Fruit fly (Drosophila melanogaster) whole organism, wandering third instar larva: Measurements from ENCODE around the gene cac.

ENCODE experiments used
- Abd-B ChIP-seq: fragments of >200 bp; optimal IDR thresholded peaks from 2 replicates; lab custom pipeline; 2017; ENCODE audit warnings: missing biosample characterization, missing genetic modification characterization
- CG32264 ChIP-seq: fragments of 200-800 bp; sonication (Bioruptor generic); optimal IDR thresholded peaks from 2 replicates; lab custom pipeline; 2016; ENCODE audit warnings: missing biosample characterization, missing genetic modification characterization
- CG9705 ChIP-seq: fragments of 200-800 bp; sonication (Bioruptor generic); optimal IDR thresholded peaks from 2 replicates; lab custom pipeline; 2018; ENCODE audit warnings: missing biosample characterization, mild to moderate bottlenecking, missing genetic modification characterization
- Dfd ChIP-seq: fragments of >200 bp; optimal IDR thresholded peaks from 2 replicates; lab custom pipeline; 2017; ENCODE audit warnings: missing biosample characterization, missing genetic modification characterization
- Dif ChIP-seq: fragments of 200-275, 200-300 bp; sonication (Bioruptor generic); optimal IDR thresholded peaks from 2 replicates; lab custom pipeline; 2018; ENCODE audit warnings: missing biosample characterization, missing genetic modification characterization; ENCODE audit not compliant: partially characterized antibody
- GATAd ChIP-seq: sonication (Bioruptor generic); optimal IDR thresholded peaks from 2 replicates; lab custom pipeline; 2016; ENCODE audit warnings: missing biosample characterization, missing genetic modification characterization
- Hnf4 ChIP-seq: fragments of 200-800 bp; sonication (Bioruptor generic); optimal IDR thresholded peaks from 2 replicates; lab custom pipeline; 2016; ENCODE audit warnings: missing biosample characterization, mild to moderate bottlenecking, missing genetic modification characterization
- Hr83 ChIP-seq: fragments of 200-300 bp; sonication (Bioruptor generic); optimal IDR thresholded peaks from 2 replicates; lab custom pipeline; 2016; ENCODE audit warnings: missing biosample characterization, mild to moderate bottlenecking, missing genetic modification characterization, moderate library complexity; ENCODE audit not compliant: poor library complexity, severe bottlenecking
- Jra ChIP-seq: sonication (Bioruptor generic); optimal IDR thresholded peaks from 2 replicates; lab custom pipeline; 2016; ENCODE audit warnings: missing biosample characterization, missing genetic modification characterization
- Mio ChIP-seq: sonication (Bioruptor generic); optimal IDR thresholded peaks from 2 replicates; lab custom pipeline; 2016; ENCODE audit warnings: missing biosample characterization, missing genetic modification characterization
- Myc ChIP-seq: fragments of >200 bp; optimal IDR thresholded peaks from 2 replicates; lab custom pipeline; 2017
- OdsH ChIP-seq: fragments of 200-800 bp; sonication (Bioruptor generic); optimal IDR thresholded peaks from 2 replicates; lab custom pipeline; 2016; ENCODE audit warnings: missing biosample characterization, mild to moderate bottlenecking, missing genetic modification characterization
- Rel ChIP-seq, 2 experiments: fragments of 200-800 bp; sonication (Bioruptor generic) in 1 of 2; optimal IDR thresholded peaks; 2 replicates in 1 of 2; 3 replicates in 1 of 2; lab custom pipeline; 2016 to 2019; ENCODE audit warnings: mild to moderate bottlenecking in 2 of 2, missing biosample characterization in 2 of 2, missing genetic modification characterization in 2 of 2, moderate library complexity in 1 of 2
- Sp1 ChIP-seq: fragments of 200-800 bp; sonication (Bioruptor generic); optimal IDR thresholded peaks from 3 replicates; lab custom pipeline; 2019; ENCODE audit warnings: missing biosample characterization, mild to moderate bottlenecking, missing genetic modification characterization, moderate library complexity
- Vsx2 ChIP-seq: fragments of 200-300, 225-300 bp; sonication (Bioruptor generic); optimal IDR thresholded peaks from 2 replicates; lab custom pipeline; 2018; ENCODE audit warnings: missing biosample characterization, missing genetic modification characterization; ENCODE audit not compliant: partially characterized antibody
- br ChIP-seq: fragments of 200-800 bp; sonication (Bioruptor generic); optimal IDR thresholded peaks from 2 replicates; lab custom pipeline; 2016; ENCODE audit warnings: missing biosample characterization, missing genetic modification characterization
- brk ChIP-seq: fragments of 200-800 bp; sonication (Bioruptor generic); optimal IDR thresholded peaks from 2 replicates; lab custom pipeline; 2016; ENCODE audit warnings: missing biosample characterization, mild to moderate bottlenecking, missing genetic modification characterization
- dl ChIP-seq, 2 experiments: fragments of 175-275, 200-275 bp in 1 of 2; fragments of 200-275 bp in 1 of 2; sonication (Bioruptor generic); optimal IDR thresholded peaks; lab custom pipeline; 2018; ENCODE audit warnings: mild to moderate bottlenecking in 2 of 2, missing biosample characterization in 2 of 2, missing genetic modification characterization in 2 of 2, moderate library complexity in 2 of 2; ENCODE audit not compliant: partially characterized antibody in 2 of 2, insufficient read depth in 1 of 2
- dmrt93B ChIP-seq: fragments of 200-800 bp; sonication (Bioruptor generic); optimal IDR thresholded peaks from 2 replicates; lab custom pipeline; 2018; ENCODE audit warnings: missing biosample characterization, mild to moderate bottlenecking, missing genetic modification characterization
- dsf ChIP-seq: sonication (Bioruptor generic); optimal IDR thresholded peaks from 2 replicates; lab custom pipeline; 2016; ENCODE audit warnings: missing biosample characterization, missing genetic modification characterization, borderline replicate concordance
- ey ChIP-seq: fragments of 200-800 bp; sonication (Bioruptor generic); optimal IDR thresholded peaks from 2 replicates; lab custom pipeline; 2016; ENCODE audit warnings: missing biosample characterization, missing genetic modification characterization
- foxo ChIP-seq, 2 experiments: fragments of 200-800 bp; sonication (Bioruptor generic); optimal IDR thresholded peaks; 2 replicates in 1 of 2; 3 replicates in 1 of 2; lab custom pipeline; 2016 to 2017; ENCODE audit warnings: missing biosample characterization in 2 of 2, missing genetic modification characterization in 2 of 2
- fru ChIP-seq: fragments of 200-800 bp; sonication (Bioruptor generic); optimal IDR thresholded peaks from 3 replicates; lab custom pipeline; 2016; ENCODE audit warnings: missing biosample characterization, mild to moderate bottlenecking, missing genetic modification characterization
- h ChIP-seq: fragments of 200-800 bp; sonication (Bioruptor generic); optimal IDR thresholded peaks from 3 replicates; lab custom pipeline; 2016; ENCODE audit warnings: missing biosample characterization, mild to moderate bottlenecking, missing genetic modification characterization
- jim ChIP-seq: fragments of 175-275, 200-325 bp; sonication (Bioruptor generic); optimal IDR thresholded peaks from 2 replicates; lab custom pipeline; 2016; ENCODE audit warnings: missing biosample characterization, mild to moderate bottlenecking, missing genetic modification characterization
- lola ChIP-seq: fragments of >200 bp; optimal IDR thresholded peaks from 2 replicates; lab custom pipeline; 2017; ENCODE audit warnings: missing biosample characterization, missing genetic modification characterization
- pan ChIP-seq: fragments of >200 bp; optimal IDR thresholded peaks from 2 replicates; lab custom pipeline; 2017
- psq ChIP-seq: fragments of 200-800 bp; sonication (Bioruptor generic); optimal IDR thresholded peaks from 3 replicates; lab custom pipeline; 2017; ENCODE audit warnings: missing biosample characterization, mild to moderate bottlenecking, missing genetic modification characterization, moderate library complexity
- rgr ChIP-seq: fragments of 200-800 bp; sonication (Bioruptor generic); optimal IDR thresholded peaks from 3 replicates; lab custom pipeline; 2016; ENCODE audit warnings: missing biosample characterization, mild to moderate bottlenecking, missing genetic modification characterization
- sage ChIP-seq: fragments of 200-800 bp; sonication (Bioruptor generic); optimal IDR thresholded peaks from 2 replicates; lab custom pipeline; 2016; ENCODE audit warnings: missing biosample characterization, mild to moderate bottlenecking, missing genetic modification characterization
- sv ChIP-seq: fragments of 200-800 bp; sonication (Bioruptor generic); optimal IDR thresholded peaks from 3 replicates; lab custom pipeline; 2016; ENCODE audit warnings: missing biosample characterization, missing genetic modification characterization
- tai ChIP-seq: sonication (Bioruptor generic); optimal IDR thresholded peaks from 2 replicates; lab custom pipeline; 2016; ENCODE audit warnings: missing biosample characterization, missing genetic modification characterization

Gene cac

dm6 chrX:12014131-12014530 is 29.2 kb upstream of the cac start:
- TF ChIP-seq CG32264 (GFP tag; lab: Kevin White, UChicago) (no peak), Jra (GFP tag; lab: Kevin White, UChicago) (peak; percentile 23), Rel (GFP tag; optimal IDR thresholded peaks at IDR 0.05; lab: Kevin White, UChicago) (no peak), Rel (tag; optimal IDR thresholded peaks at IDR 0.05; lab: Kevin White, UChicago) (peak; percentile 46), lola (GFP tag; lab: Kevin White, UChicago) (no peak)
- TF ChIP-seq, all 38 proteins: peak for 2

DNA sequence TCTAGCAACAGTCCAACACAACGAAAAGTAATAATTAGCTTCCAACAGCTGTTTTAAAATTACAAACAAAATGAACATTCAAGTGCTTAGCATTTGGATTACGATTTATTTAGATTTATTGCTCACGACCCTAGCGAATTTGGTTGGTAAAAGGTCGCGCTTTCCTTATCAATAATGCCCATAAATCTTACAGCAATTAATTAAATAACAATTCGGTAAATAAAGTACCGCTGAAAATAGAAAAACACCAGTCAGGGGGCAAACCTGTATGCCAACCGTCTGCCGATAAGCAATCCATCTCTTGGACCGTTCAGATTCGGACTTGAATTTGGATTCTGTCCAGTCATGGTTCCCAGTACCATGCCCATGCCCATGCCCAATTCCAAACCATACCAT is 28.2 kb upstream of the cac start:
- TF ChIP-seq h (GFP tag; lab: Kevin White, UChicago): no peak
- peak; percentile 11 for TF ChIP-seq Myc (lab: Kevin White, UChicago)

dm6 chrX:12012149-12013097 is 27.5 kb upstream of the cac start, which contains the start of the genes CG1492 and regucalcin:
Gene CG1492 (minus strand): TSS chrX:12012211.
Gene regucalcin (plus strand): TSS chrX:12012377.
- TF ChIP-seq Myc (lab: Kevin White, UChicago): peak; percentile 69
- TF ChIP-seq GATAd (GFP tag; lab: Kevin White, UChicago): no peak
- peak; percentile 20 for TF ChIP-seq fru (GFP tag; lab: Kevin White, UChicago)

dm6 chrX:12007593-12007992 is 22.7 kb upstream of the cac start:
- TF ChIP-seq fru (GFP tag; lab: Kevin White, UChicago) (no peak), dl (GFP tag; optimal IDR thresholded peaks at IDR 0.05; lab: Kevin White, UChicago; ENCODE audit: insufficient read depth in 1 of 2, partially characterized antibody in 2 of 2) (peak; percentile 17 to 57), Abd-B (GFP tag; lab: Kevin White, UChicago) (no peak), ey (GFP tag; lab: Kevin White, UChicago) (no peak), tai (no peak), OdsH (GFP tag; lab: Kevin White, UChicago) (no peak), Vsx2 (no peak), Dif (GFP tag; lab: Kevin White, UChicago) (peak; percentile 63)

dm6 chrX:12006678-12007441 is 22.0 kb upstream of the cac start, which contains the start of gene CG1806:
Gene CG1806 (plus strand): TSS chrX:12007176.
- peak; percentile 23 for TF ChIP-seq Sp1 (GFP tag; lab: Kevin White, UChicago)
- peak; percentile 98 for TF ChIP-seq Dif (GFP tag; lab: Kevin White, UChicago)
- no peak for TF ChIP-seq tai
- TF ChIP-seq lola (GFP tag; lab: Kevin White, UChicago): no peak
- no peak for TF ChIP-seq Dfd (GFP tag; lab: Kevin White, UChicago)
- no peak for TF ChIP-seq Mio (GFP tag; lab: Kevin White, UChicago)
- no peak for TF ChIP-seq foxo (GFP tag; optimal IDR thresholded peaks at IDR 0.05; lab: Kevin White, UChicago)
- TF ChIP-seq Myc (lab: Kevin White, UChicago): no peak
- TF ChIP-seq GATAd (GFP tag; lab: Kevin White, UChicago): no peak
- TF ChIP-seq dl (GFP tag; optimal IDR thresholded peaks at IDR 0.05; lab: Kevin White, UChicago; ENCODE audit: insufficient read depth in 1 of 2, partially characterized antibody in 2 of 2): peak; percentile 97 to 98
- TF ChIP-seq psq (GFP tag; lab: Kevin White, UChicago): no peak
- TF ChIP-seq rgr (GFP tag; lab: Kevin White, UChicago): no peak
- peak; percentile 27 for TF ChIP-seq brk (GFP tag; lab: Kevin White, UChicago)
- no peak for TF ChIP-seq dsf (GFP tag; lab: Kevin White, UChicago)
- no peak for TF ChIP-seq sv
- TF ChIP-seq Vsx2: peak; percentile 95
- no peak for TF ChIP-seq ey (GFP tag; lab: Kevin White, UChicago)
- no peak for TF ChIP-seq br (GFP tag; lab: Kevin White, UChicago)
- no peak for TF ChIP-seq pan (lab: Kevin White, UChicago)
- no peak for TF ChIP-seq CG9705 (GFP tag; lab: Kevin White, UChicago)
- peak; percentile 60 for TF ChIP-seq jim
- peak; percentile 9 for TF ChIP-seq Jra (GFP tag; lab: Kevin White, UChicago)
- TF ChIP-seq fru (GFP tag; lab: Kevin White, UChicago): peak; percentile 25
- TF ChIP-seq Rel (GFP tag; optimal IDR thresholded peaks at IDR 0.05; lab: Kevin White, UChicago): peak; percentile 58
- no peak for TF ChIP-seq Rel (tag; optimal IDR thresholded peaks at IDR 0.05; lab: Kevin White, UChicago)
- TF ChIP-seq Hr83: peak; percentile 27
- peak; percentile 20 for TF ChIP-seq h (GFP tag; lab: Kevin White, UChicago)
- TF ChIP-seq Hnf4 (GFP tag; lab: Kevin White, UChicago): peak; percentile 34
- peak; percentile 62 for TF ChIP-seq sage (GFP tag; lab: Kevin White, UChicago)
- no peak for TF ChIP-seq dmrt93B (GFP tag; lab: Kevin White, UChicago)
